Fruit fly (Drosophila melanogaster): ENCODE results near the gene CG11370.
"Not testable (repeated sequence)": the region's sequence is repeated elsewhere in the genome, so short reads cannot be mapped to it uniquely, and the experiment has no call there.

DNA sequence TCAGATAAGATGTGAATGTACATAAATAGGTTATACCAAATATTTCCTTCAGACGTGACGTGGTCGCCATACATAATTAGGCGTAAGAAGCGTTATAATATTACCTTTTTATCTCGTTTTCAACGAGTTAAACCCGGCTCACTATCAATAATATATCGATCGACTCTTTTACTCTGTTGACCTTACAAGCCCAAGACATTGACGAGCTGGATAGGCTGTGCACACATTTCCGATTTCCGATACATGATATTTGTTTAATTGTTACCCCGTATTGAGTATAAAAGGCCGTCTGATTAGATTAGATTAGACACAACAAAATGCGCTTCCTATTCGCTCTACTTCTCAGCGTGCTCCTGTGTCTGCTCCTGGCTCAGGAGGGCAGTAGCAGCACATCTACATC is 15.0 kb upstream of the CG11370 start, which contains the start of gene CG32453:
- not testable (repeated sequence) for TF ChIP-seq psq, Dll, pan, CG8478 (optimal IDR thresholded peaks at IDR 0.05)

All from whole organism.